Worm (Caenorhabditis elegans) whole organism, late embryonic: ENCODE data around the gene fmi-1.

ENCODE experiments used
- C08G9.2 ChIP-seq: sonication (generic microtip); optimal IDR thresholded peaks from 2 replicates; lab custom pipeline; 2016; ENCODE audit warnings: mild to moderate bottlenecking, missing genetic modification characterization, moderate library complexity, missing compliant biosample characterization
- dmd-4 ChIP-seq: sonication (generic microtip); optimal IDR thresholded peaks from 2 replicates; lab custom pipeline; 2016; ENCODE audit warnings: borderline replicate concordance, missing genetic modification characterization, missing compliant biosample characterization
- elt-2 ChIP-seq: sonication (generic microtip); optimal IDR thresholded peaks from 2 replicates; lab custom pipeline; 2016; ENCODE audit warnings: missing genetic modification reagents, missing genetic modification characterization, missing compliant biosample characterization

- TF ChIP-seq elt-2 (tag; lab: Kevin White, UChicago) (no peak), C08G9.2 (tag; lab: Kevin White, UChicago) (no peak), dmd-4 (tag; lab: Kevin White, UChicago) (no peak)
These were observed 54.3 kb downstream of the fmi-1 start for ce11 chrV:13073145-13073544.
